Worm (Caenorhabditis elegans): Measurements from ENCODE around the gene F26G1.9.

The F26G1.9 gene

ce11 chrII:4748374-4748773 lies 25.4 kb downstream of the F26G1.9 start:
- TF ChIP-seq nhr-71 (tag; optimal IDR thresholded peaks at IDR 0.05) (peak; percentile 56), snpc-4 (tag; optimal IDR thresholded peaks at IDR 0.05) (no peak), swsn-7 (tag; optimal IDR thresholded peaks at IDR 0.05) (no peak), C16A3.4 (tag; optimal IDR thresholded peaks at IDR 0.05) (no peak), hlh-17 (GFP tag; optimal IDR thresholded peaks at IDR 0.05; ENCODE audit: borderline replicate concordance) (no peak), fkh-4 (tag; optimal IDR thresholded peaks at IDR 0.05; ENCODE audit: borderline replicate concordance) (no peak), dpl-1 (GFP tag; optimal IDR thresholded peaks at IDR 0.05) (no peak), hpl-2 (GFP tag; optimal IDR thresholded peaks at IDR 0.05) (no peak), ztf-4 (tag; optimal IDR thresholded peaks at IDR 0.05) (no peak), unc-130 (tag; optimal IDR thresholded peaks at IDR 0.05) (peak; percentile 3), zag-1 (tag; optimal IDR thresholded peaks at IDR 0.05) (no peak), grh-1 (GFP tag; IDR thresholded peaks at IDR 0.05) (no peak), unc-86 (tag; optimal IDR thresholded peaks at IDR 0.05) (no peak), lin-14 (GFP tag; optimal IDR thresholded peaks at IDR 0.05) (peak; percentile 5), ztf-11 (tag; optimal IDR thresholded peaks at IDR 0.05) (no peak), snu-23 (GFP tag; optimal IDR thresholded peaks at IDR 0.05) (peak; percentile 6), tbx-2 (tag; optimal IDR thresholded peaks at IDR 0.05) (peak; percentile 31), mep-1 (tag; optimal IDR thresholded peaks at IDR 0.05) (peak; percentile 1), nhr-19 (GFP tag; conservative IDR thresholded peaks at IDR 0.05) (peak; percentile 41), efl-3 (GFP tag; optimal IDR thresholded peaks at IDR 0.05) (no peak), nhr-20 (tag; optimal IDR thresholded peaks at IDR 0.05) (peak; percentile 61), fkh-8 (tag; optimal IDR thresholded peaks at IDR 0.05) (no peak), nhr-85 (tag) (peak; percentile 87), lin-35 (GFP tag; optimal IDR thresholded peaks at IDR 0.05) (peak in 1 of 2 experiments; percentile 14), rnt-1 (tag; optimal IDR thresholded peaks at IDR 0.05) (no peak), vab-15 (tag; optimal IDR thresholded peaks at IDR 0.05) (no peak), pqm-1 (tag; optimal IDR thresholded peaks at IDR 0.05) (no peak), mdl-1 (tag; optimal IDR thresholded peaks at IDR 0.05) (peak in 1 of 2 experiments; percentile 48), elt-3 (tag; optimal IDR thresholded peaks at IDR 0.05) (peak in 3 of 6 experiments; percentile 27 to 65 (median 46)), efl-1 (optimal IDR thresholded peaks at IDR 0.05) (no peak), efl-1 (GFP tag; optimal IDR thresholded peaks at IDR 0.05 in 1 of 2) (peak in 1 of 2 experiments; percentile 93)

ce11 chrII:4747697-4748096 lies 26.1 kb downstream of the F26G1.9 start:
- no peak for TF ChIP-seq nhr-237 (tag; optimal IDR thresholded peaks at IDR 0.05)
- no peak for TF ChIP-seq jun-1 (tag; optimal IDR thresholded peaks at IDR 0.05)
- TF ChIP-seq aha-1 (tag; optimal IDR thresholded peaks at IDR 0.05): no peak
- TF ChIP-seq nhr-85 (tag): peak; percentile 71
- peak in 1 of 6 experiments; percentile 51 for TF ChIP-seq elt-3 (tag; optimal IDR thresholded peaks at IDR 0.05)
- TF ChIP-seq nhr-71 (tag; optimal IDR thresholded peaks at IDR 0.05): peak; percentile 21
- peak; percentile 8 for TF ChIP-seq lin-14 (GFP tag; optimal IDR thresholded peaks at IDR 0.05)
- TF ChIP-seq efl-1 (optimal IDR thresholded peaks at IDR 0.05): no peak
- TF ChIP-seq efl-1 (GFP tag; optimal IDR thresholded peaks at IDR 0.05 in 1 of 2): peak in 1 of 2 experiments; percentile 55

- TF ChIP-seq blmp-1 (tag; optimal IDR thresholded peaks at IDR 0.05): peak; percentile 32
- no peak for TF ChIP-seq lir-3 (tag; optimal IDR thresholded peaks at IDR 0.05; ENCODE audit: poor library complexity)
- no peak for TF ChIP-seq mep-1 (tag; optimal IDR thresholded peaks at IDR 0.05)
- no peak for TF ChIP-seq irx-1 (tag; optimal IDR thresholded peaks at IDR 0.05)
- no peak for TF ChIP-seq ztf-11 (tag; optimal IDR thresholded peaks at IDR 0.05)
- no peak for TF ChIP-seq nhr-90 (tag; optimal IDR thresholded peaks at IDR 0.05; ENCODE audit: poor library complexity)
- TF ChIP-seq skn-1 (tag; optimal IDR thresholded peaks at IDR 0.05): no peak
- TF ChIP-seq nhr-71 (tag; optimal IDR thresholded peaks at IDR 0.05): peak; percentile 37
- no peak for TF ChIP-seq ceh-8 (GFP tag; optimal IDR thresholded peaks at IDR 0.05)
- no peak for TF ChIP-seq nhr-11 (tag; optimal IDR thresholded peaks at IDR 0.05)
- TF ChIP-seq C16A3.4 (tag; optimal IDR thresholded peaks at IDR 0.05): no peak
- peak; percentile 24 for TF ChIP-seq nhr-20 (tag; optimal IDR thresholded peaks at IDR 0.05)
- TF ChIP-seq ama-1 (optimal IDR thresholded peaks at IDR 0.05): no peak
- no peak for TF ChIP-seq xbp-1 (tag; optimal IDR thresholded peaks at IDR 0.05)
- TF ChIP-seq lin-14 (GFP tag; optimal IDR thresholded peaks at IDR 0.05): peak; percentile 19
- TF ChIP-seq lsy-2 (tag; optimal IDR thresholded peaks at IDR 0.05): no peak
- TF ChIP-seq sup-37 (GFP tag; optimal IDR thresholded peaks at IDR 0.05): no peak
- no peak for TF ChIP-seq hlh-4 (tag; optimal IDR thresholded peaks at IDR 0.05)
- no peak for TF ChIP-seq egl-27 (tag; optimal IDR thresholded peaks at IDR 0.05)
- peak in 2 of 6 experiments; percentile 13 to 55 for TF ChIP-seq elt-3 (tag; optimal IDR thresholded peaks at IDR 0.05)
- no peak for TF ChIP-seq ceh-63 (GFP tag; optimal IDR thresholded peaks at IDR 0.05)
- no peak for TF ChIP-seq fkh-8 (tag; optimal IDR thresholded peaks at IDR 0.05)
- no peak for TF ChIP-seq nhr-77 (tag; optimal IDR thresholded peaks at IDR 0.05)
- TF ChIP-seq nhr-85 (tag): peak; percentile 84
- no peak for TF ChIP-seq aly-2 (tag; optimal IDR thresholded peaks at IDR 0.05)
- no peak for TF ChIP-seq jun-1 (tag; optimal IDR thresholded peaks at IDR 0.05)
These were observed 26.7 kb downstream of the F26G1.9 start for ce11 chrII:4747063-4747462.
